Fruit fly (Drosophila melanogaster) whole organism, wandering third instar larva: ENCODE measurements around the gene CG17344.

ENCODE experiments used
- Abd-B ChIP-seq: fragments of >200 bp; optimal IDR thresholded peaks from 2 replicates; lab custom pipeline; 2017; ENCODE audit warnings: missing biosample characterization, missing genetic modification characterization
- CG9705 ChIP-seq: fragments of 200-800 bp; sonication (Bioruptor generic); optimal IDR thresholded peaks from 2 replicates; lab custom pipeline; 2018; ENCODE audit warnings: missing biosample characterization, mild to moderate bottlenecking, missing genetic modification characterization
- HLH106 ChIP-seq: fragments of 200-800 bp; optimal IDR thresholded peaks from 3 replicates; lab custom pipeline; 2019; ENCODE audit warnings: missing biosample characterization, mild to moderate bottlenecking, missing genetic modification characterization, moderate library complexity
- Myc ChIP-seq: fragments of >200 bp; optimal IDR thresholded peaks from 2 replicates; lab custom pipeline; 2017
- N ChIP-seq: fragments of >200 bp; optimal IDR thresholded peaks from 2 replicates; lab custom pipeline; 2018; ENCODE audit warnings: missing biosample characterization, missing external identifiers, missing genetic modification characterization
- br ChIP-seq: fragments of 200-800 bp; sonication (Bioruptor generic); optimal IDR thresholded peaks from 2 replicates; lab custom pipeline; 2016; ENCODE audit warnings: missing biosample characterization, missing genetic modification characterization
- lola ChIP-seq: fragments of >200 bp; optimal IDR thresholded peaks from 2 replicates; lab custom pipeline; 2017; ENCODE audit warnings: missing biosample characterization, missing genetic modification characterization
- sv ChIP-seq: fragments of 200-800 bp; sonication (Bioruptor generic); optimal IDR thresholded peaks from 3 replicates; lab custom pipeline; 2016; ENCODE audit warnings: missing biosample characterization, missing genetic modification characterization
- usp ChIP-seq: fragments of >200 bp; optimal IDR thresholded peaks from 2 replicates; lab custom pipeline; 2017; ENCODE audit warnings: missing biosample characterization, missing genetic modification characterization

DNA sequence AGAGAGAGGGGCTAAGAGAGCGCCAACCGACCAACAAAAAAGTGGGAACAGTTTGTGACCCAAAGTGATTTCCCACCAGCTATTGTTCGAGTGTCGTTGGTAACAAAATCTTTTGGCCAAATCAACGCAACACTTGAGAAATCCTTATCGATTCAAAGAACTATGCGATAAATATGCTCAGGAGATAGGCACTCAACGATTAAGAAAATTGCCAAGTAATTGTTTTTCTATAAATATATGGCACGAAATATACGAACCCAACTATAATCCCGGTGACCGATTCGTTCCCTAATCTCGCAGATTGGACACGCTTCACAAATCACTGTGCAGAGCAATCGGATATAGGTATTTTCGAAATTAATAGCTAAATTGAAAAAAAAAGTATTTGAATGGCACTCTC is 9.3 kb downstream of the CG17344 start:
- TF ChIP-seq Myc (lab: Kevin White, UChicago) = peak; percentile 36
- TF ChIP-seq lola (GFP tag; lab: Kevin White, UChicago) = no peak
- no peak for TF ChIP-seq br (GFP tag; lab: Kevin White, UChicago)
- TF ChIP-seq CG9705 (GFP tag; lab: Kevin White, UChicago) = no peak
- no peak for TF ChIP-seq N (GFP tag; lab: Kevin White, UChicago)
- no peak for TF ChIP-seq sv (GFP tag; lab: Kevin White, UChicago)
- no peak for TF ChIP-seq HLH106 (tag; lab: Kevin White, UChicago)
- TF ChIP-seq usp = no peak
- TF ChIP-seq Abd-B (GFP tag; lab: Kevin White, UChicago) = no peak
